Worm (Caenorhabditis elegans) whole organism, late embryonic: ENCODE measurements around the gene H25P19.1.

Experiments used
- F13H6.1 ChIP-seq: sonication (generic microtip); optimal IDR thresholded peaks from 2 replicates; lab custom pipeline; 2016; ENCODE audit warnings: missing genetic modification characterization, missing compliant biosample characterization
- K02D7.2 ChIP-seq: sonication (generic microtip); optimal IDR thresholded peaks from 2 replicates; lab custom pipeline; 2017; ENCODE audit warnings: mild to moderate bottlenecking, missing genetic modification characterization, missing compliant biosample characterization
- ama-1 ChIP-seq: fragments of 150-350 bp; optimal IDR thresholded peaks from 2 replicates; lab custom pipeline; 2014
- ceh-14 ChIP-seq: sonication (generic microtip); optimal IDR thresholded peaks from 2 replicates; lab custom pipeline; 2016; ENCODE audit warnings: missing genotype, missing genetic modification characterization, missing compliant biosample characterization
- ceh-18 ChIP-seq: sonication (generic microtip); optimal IDR thresholded peaks from 2 replicates; lab custom pipeline; 2016; ENCODE audit warnings: missing genetic modification characterization, missing compliant biosample characterization
- ceh-22 ChIP-seq: sonication (generic microtip); optimal IDR thresholded peaks from 2 replicates; lab custom pipeline; 2017; ENCODE audit warnings: missing biosample characterization, missing genetic modification characterization
- ceh-24 ChIP-seq: sonication (generic microtip); optimal IDR thresholded peaks from 2 replicates; lab custom pipeline; 2016; ENCODE audit warnings: mild to moderate bottlenecking, missing genetic modification characterization, missing compliant biosample characterization
- ceh-30 ChIP-seq: fragments of 150-350 bp; optimal IDR thresholded peaks from 2 replicates; lab custom pipeline; 2014; ENCODE audit warnings: missing biosample characterization, missing genetic modification characterization
- ceh-34 ChIP-seq: sonication (generic microtip); optimal IDR thresholded peaks from 2 replicates; lab custom pipeline; 2016; ENCODE audit warnings: mild to moderate bottlenecking, missing genetic modification characterization, missing compliant biosample characterization
- ceh-45 ChIP-seq: fragments of 200-800 bp; sonication (Bioruptor generic); IDR thresholded peaks from 2 replicates; pipeline ENCODE4 v1.3.6; 2022; ENCODE audit warnings: missing genetic modification reagents, missing genetic modification characterization, missing compliant biosample characterization
- ceh-48 ChIP-seq: sonication (generic microtip); optimal IDR thresholded peaks from 2 replicates; lab custom pipeline; 2016; ENCODE audit warnings: missing genetic modification characterization, inconsistent platforms, missing compliant biosample characterization
- ceh-6 ChIP-seq: fragments of 200-800 bp; sonication (Bioruptor generic); optimal IDR thresholded peaks from 2 replicates; lab custom pipeline; 2018; ENCODE audit warnings: mild to moderate bottlenecking, missing genetic modification characterization, missing compliant biosample characterization
- che-1 ChIP-seq: sonication (generic microtip); optimal IDR thresholded peaks from 2 replicates; lab custom pipeline; 2016; ENCODE audit warnings: mild to moderate bottlenecking, missing genetic modification characterization, missing compliant biosample characterization
- dmd-4 ChIP-seq: sonication (generic microtip); optimal IDR thresholded peaks from 2 replicates; lab custom pipeline; 2016; ENCODE audit warnings: borderline replicate concordance, missing genetic modification characterization, missing compliant biosample characterization
- dve-1 ChIP-seq: sonication (generic microtip); optimal IDR thresholded peaks from 2 replicates; lab custom pipeline; 2017; ENCODE audit warnings: antibody characterized with exemption, mild to moderate bottlenecking, missing genetic modification characterization, missing compliant biosample characterization
- elt-2 ChIP-seq: sonication (generic microtip); optimal IDR thresholded peaks from 2 replicates; lab custom pipeline; 2016; ENCODE audit warnings: missing genetic modification reagents, missing genetic modification characterization, missing compliant biosample characterization
- elt-4 ChIP-seq: sonication (generic microtip); optimal IDR thresholded peaks from 2 replicates; lab custom pipeline; 2016; ENCODE audit warnings: missing genetic modification characterization, missing compliant biosample characterization
- ets-4 ChIP-seq: sonication (generic microtip); optimal IDR thresholded peaks from 2 replicates; lab custom pipeline; 2016; ENCODE audit warnings: missing genetic modification characterization, missing compliant biosample characterization
- fax-1 ChIP-seq: sonication (generic microtip); optimal IDR thresholded peaks from 2 replicates; lab custom pipeline; 2016; ENCODE audit warnings: missing genotype, missing genetic modification characterization, missing compliant biosample characterization
- lim-6 ChIP-seq: sonication (generic microtip); optimal IDR thresholded peaks from 2 replicates; lab custom pipeline; 2016; ENCODE audit warnings: missing genetic modification characterization, missing compliant biosample characterization
- lin-11 ChIP-seq: fragments of 200-800 bp; sonication (Bioruptor generic); optimal IDR thresholded peaks from 2 replicates; lab custom pipeline; 2018; ENCODE audit warnings: mild to moderate bottlenecking, missing genetic modification characterization, missing compliant biosample characterization
- madf-2 ChIP-seq: sonication (generic microtip); optimal IDR thresholded peaks from 2 replicates; lab custom pipeline; 2017; ENCODE audit warnings: missing genetic modification characterization, missing compliant biosample characterization
- nhr-11 ChIP-seq: fragments of 150-350 bp; optimal IDR thresholded peaks from 2 replicates; lab custom pipeline; 2014; ENCODE audit warnings: missing biosample characterization, missing genetic modification characterization
- npax-4 ChIP-seq: sonication (generic microtip); optimal IDR thresholded peaks from 2 replicates; lab custom pipeline; 2016; ENCODE audit warnings: missing genetic modification characterization, missing compliant biosample characterization
- pag-3 ChIP-seq: sonication (generic microtip); optimal IDR thresholded peaks from 2 replicates; lab custom pipeline; 2016; ENCODE audit warnings: missing compliant biosample characterization, missing genetic modification characterization, borderline replicate concordance
- pat-9 ChIP-seq: fragments of 200-800 bp; sonication (Bioruptor generic); optimal IDR thresholded peaks from 2 replicates; lab custom pipeline; 2018; ENCODE audit warnings: mild to moderate bottlenecking, missing genetic modification characterization, moderate library complexity, missing compliant biosample characterization
- pha-2 ChIP-seq: sonication (generic microtip); optimal IDR thresholded peaks from 2 replicates; lab custom pipeline; 2017; ENCODE audit warnings: mild to moderate bottlenecking, missing genetic modification characterization, missing compliant biosample characterization
- pha-4 ChIP-seq: fragments of 150-350 bp; optimal IDR thresholded peaks from 2 replicates; lab custom pipeline; 2018; ENCODE audit warnings: missing biosample characterization, missing genetic modification reagents, missing genetic modification characterization
- pros-1 ChIP-seq: fragments of 150-350 bp; optimal IDR thresholded peaks from 2 replicates; lab custom pipeline; 2014; ENCODE audit warnings: missing biosample characterization, missing genetic modification reagents, missing genetic modification characterization
- rnt-1 ChIP-seq: sonication (generic microtip); optimal IDR thresholded peaks from 2 replicates; lab custom pipeline; 2016; ENCODE audit warnings: missing genetic modification characterization, missing compliant biosample characterization
- sox-4 ChIP-seq: sonication (generic microtip); optimal IDR thresholded peaks from 2 replicates; lab custom pipeline; 2017; ENCODE audit warnings: mild to moderate bottlenecking, missing genetic modification characterization, inconsistent platforms, missing compliant biosample characterization
- syd-9 ChIP-seq: sonication (generic microtip); optimal IDR thresholded peaks from 2 replicates; lab custom pipeline; 2016; ENCODE audit warnings: mild to moderate bottlenecking, missing genetic modification characterization, moderate library complexity, missing compliant biosample characterization
- tbx-7 ChIP-seq: sonication (generic microtip); optimal IDR thresholded peaks from 2 replicates; lab custom pipeline; 2016; ENCODE audit warnings: missing genotype, missing genetic modification characterization, missing compliant biosample characterization
- ttx-3 ChIP-seq: sonication (generic microtip); optimal IDR thresholded peaks from 2 replicates; lab custom pipeline; 2016; ENCODE audit warnings: missing genetic modification reagents, missing genetic modification characterization, missing compliant biosample characterization
- unc-3 ChIP-seq, 2 experiments: fragments of 200-800 bp in 1 of 2; sonication (Bioruptor generic) in 1 of 2; sonication (generic microtip) in 1 of 2; conservative IDR thresholded peaks in 1 of 2; optimal IDR thresholded peaks in 1 of 2; 2 replicates each; pipeline versions ENCODE4 v1.3.6 to Lab custom; 2016 to 2022; ENCODE audit warnings: missing compliant biosample characterization in 2 of 2, missing genetic modification characterization in 2 of 2, missing genetic modification reagents in 1 of 2
- unc-55 ChIP-seq: sonication (generic microtip); optimal IDR thresholded peaks from 2 replicates; lab custom pipeline; 2017; ENCODE audit warnings: missing biosample characterization, missing genetic modification reagents, missing genetic modification characterization
- unc-86 ChIP-seq: sonication (generic microtip); optimal IDR thresholded peaks from 2 replicates; lab custom pipeline; 2016; ENCODE audit warnings: missing genetic modification characterization, missing compliant biosample characterization
- zip-5 ChIP-seq: sonication (generic microtip); optimal IDR thresholded peaks from 2 replicates; lab custom pipeline; 2016; ENCODE audit warnings: missing genetic modification characterization, missing compliant biosample characterization

Gene H25P19.1

DNA sequence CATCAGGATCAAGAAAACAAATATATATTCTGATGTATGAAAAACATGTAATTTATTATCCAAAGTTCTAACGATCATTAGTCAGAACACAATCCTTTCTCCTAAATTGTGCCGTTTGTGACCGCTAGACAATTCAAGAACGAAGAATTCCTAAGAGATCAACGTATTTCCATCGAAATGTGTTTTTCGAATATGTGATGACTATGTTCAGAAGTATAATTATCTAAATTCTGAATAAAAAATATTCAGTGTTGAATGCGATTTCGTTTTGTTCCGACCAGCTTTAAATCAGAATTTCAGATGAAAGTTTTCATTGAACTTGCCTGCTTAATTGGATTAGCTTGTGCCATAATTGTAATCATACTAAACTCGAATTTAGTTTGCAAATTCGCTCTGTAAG lies 14.8 kb downstream of the H25P19.1 start, which contains the start of gene srbc-37:
Gene srbc-37 (plus strand): TSS at position 301 of the 400 bp plus-strand sequence.
- TF ChIP-seq fax-1 (no peak), K02D7.2 (tag; lab: Kevin White, UChicago) (no peak), F13H6.1 (tag; lab: Kevin White, UChicago) (no peak)
- TF ChIP-seq, all 69 proteins: peak for 0

DNA sequence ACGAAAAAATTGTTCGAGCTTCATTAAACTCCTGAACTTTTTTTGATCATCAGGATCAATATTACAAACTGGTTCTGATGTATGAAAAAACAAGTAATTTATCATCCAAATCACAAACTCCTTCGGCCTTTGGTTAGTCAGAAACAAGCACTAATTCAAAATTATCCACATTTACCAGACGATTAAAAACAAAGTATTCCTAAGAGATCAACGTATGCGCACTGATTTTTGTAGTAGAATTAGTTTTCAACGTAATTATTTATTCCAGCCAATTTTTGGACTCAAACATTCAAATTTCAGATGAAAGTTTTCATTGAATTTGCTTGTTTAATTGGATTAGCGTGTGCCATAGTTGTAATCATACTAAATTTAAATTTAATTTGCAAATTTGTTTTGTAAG lies 19.4 kb downstream of the H25P19.1 start, which contains the start of gene srbc-38:
Gene srbc-38 (plus strand): TSS at position 301 of the 400 bp plus-strand sequence.
- no peak for TF ChIP-seq syd-9
- TF ChIP-seq ceh-34 = no peak
- TF ChIP-seq nhr-11 (tag; lab: Kevin White, UChicago) = no peak
- no peak for TF ChIP-seq unc-3 (GFP tag; conservative IDR thresholded peaks at IDR 0.05; lab: Robert Waterston, UW)
- no peak for TF ChIP-seq unc-3 (tag; optimal IDR thresholded peaks at IDR 0.05; lab: Kevin White, UChicago)
- no peak for TF ChIP-seq ets-4
- no peak for TF ChIP-seq che-1 (tag; lab: Kevin White, UChicago)
- TF ChIP-seq pag-3 (tag; lab: Kevin White, UChicago) = no peak

DNA sequence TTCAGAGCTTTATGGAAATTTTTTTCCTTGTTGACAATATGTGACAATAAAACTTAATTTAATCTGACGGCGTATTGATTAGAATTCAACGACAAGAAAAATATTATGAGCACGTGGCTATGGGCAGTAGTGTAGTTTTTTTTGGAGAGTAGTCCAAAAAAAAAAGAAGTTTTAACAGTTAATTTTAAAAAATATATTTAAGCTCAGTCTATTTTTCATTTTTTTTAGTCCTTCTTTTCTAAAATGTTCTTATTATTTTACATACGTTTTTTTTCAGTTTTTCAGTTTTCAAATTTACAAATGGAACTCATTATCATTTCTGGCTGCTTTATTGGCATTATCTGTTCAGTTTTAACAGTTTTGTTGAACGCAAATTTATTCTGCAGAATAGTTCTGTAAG lies 21.3 kb downstream of the H25P19.1 start, which contains the start of gene srbc-39:
Gene srbc-39 (plus strand): TSS at position 301 of the 400 bp plus-strand sequence.
- TF ChIP-seq madf-2 (tag; lab: Kevin White, UChicago) (no peak), dve-1 (no peak), npax-4 (no peak), ceh-48 (tag; lab: Kevin White, UChicago) (no peak), unc-55 (GFP tag; lab: Kevin White, UChicago) (no peak), ama-1 (no peak), elt-2 (tag; lab: Kevin White, UChicago) (no peak), dmd-4 (tag; lab: Kevin White, UChicago) (no peak), pha-2 (no peak), unc-86 (no peak), ets-4 (no peak)
- TF ChIP-seq, all 69 proteins: peak for 0

DNA sequence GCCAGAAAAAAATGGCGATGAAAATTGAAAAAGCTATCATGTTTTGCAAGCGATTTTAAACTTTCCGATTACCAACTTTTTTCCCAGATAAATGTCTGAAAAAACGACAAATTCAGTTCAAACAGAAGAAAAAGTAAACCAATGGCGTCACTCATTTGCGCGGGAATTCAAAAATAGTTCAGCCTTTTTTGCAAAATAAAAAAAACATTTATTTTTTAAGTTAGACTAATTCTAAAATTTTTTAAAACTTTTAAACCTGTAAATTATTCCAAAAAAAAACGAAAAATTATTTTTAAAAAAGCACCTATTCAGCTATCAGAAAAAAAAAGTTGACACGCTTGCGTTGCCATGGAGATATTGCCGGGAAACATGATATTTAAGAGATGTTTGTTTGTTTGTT lies 25.4 kb downstream of the H25P19.1 start, which contains the start of gene cyp-33C11:
Gene cyp-33C11 (minus strand): TSS at position 101 of the 400 bp plus-strand sequence.
- TF ChIP-seq rnt-1 (tag; lab: Kevin White, UChicago) = no peak
- no peak for TF ChIP-seq ama-1
- no peak for TF ChIP-seq pha-4
- TF ChIP-seq ceh-30 (tag; lab: Kevin White, UChicago) = no peak

DNA sequence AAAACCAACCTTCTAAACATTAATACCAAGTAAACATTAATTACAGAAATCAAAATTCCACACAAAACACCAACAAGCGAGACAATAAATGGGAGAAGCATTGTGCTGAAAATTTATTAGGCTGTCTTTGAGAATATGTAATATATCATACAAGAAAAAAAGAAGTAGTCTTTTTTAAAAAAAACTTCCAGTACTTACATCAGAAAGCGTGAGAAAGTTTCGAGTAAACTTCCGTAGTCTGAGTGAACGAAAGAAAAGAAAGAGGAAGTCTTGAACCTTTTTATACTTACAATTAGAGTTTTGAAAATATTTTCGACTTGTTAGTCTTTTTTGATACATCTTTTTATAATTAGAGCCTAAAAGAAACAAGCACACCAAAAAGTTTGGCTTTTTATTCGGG lies 32.2 kb downstream of the H25P19.1 start, which contains the start of gene srbc-40:
Gene srbc-40 (minus strand): TSS at position 101 of the 400 bp plus-strand sequence.
- TF ChIP-seq ceh-22 (no peak), unc-55 (GFP tag; lab: Kevin White, UChicago) (no peak), rnt-1 (tag; lab: Kevin White, UChicago) (no peak), pros-1 (tag; lab: Kevin White, UChicago) (no peak), ceh-18 (tag; lab: Kevin White, UChicago) (no peak), sox-4 (tag; lab: Kevin White, UChicago) (no peak)

DNA sequence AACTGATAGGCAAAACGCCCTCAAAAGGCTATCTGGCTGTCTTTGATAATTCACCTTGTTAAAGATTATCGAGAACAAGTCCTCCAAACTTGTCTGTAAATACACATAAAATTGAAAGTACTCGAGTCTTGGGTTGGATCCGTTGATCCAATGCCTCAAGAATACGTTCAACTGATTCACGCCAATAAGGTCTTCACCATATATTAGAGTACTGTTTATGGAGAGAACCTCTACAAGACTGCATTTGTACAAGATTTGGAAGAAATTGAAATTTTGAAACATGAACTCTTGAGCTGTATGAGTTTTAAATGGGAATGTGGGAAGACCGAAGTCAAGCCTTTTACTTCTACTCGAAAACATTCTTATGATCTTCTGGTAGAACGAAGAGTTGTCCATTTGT lies 35.4 kb downstream of the H25P19.1 start:
- no peak for TF ChIP-seq pha-2
- no peak for TF ChIP-seq sox-4 (tag; lab: Kevin White, UChicago)
- TF ChIP-seq ceh-45 (GFP tag; lab: Robert Waterston, UW) = no peak
- TF ChIP-seq lin-11 (tag; lab: Kevin White, UChicago) = no peak
- TF ChIP-seq madf-2 (tag; lab: Kevin White, UChicago) = no peak
- TF ChIP-seq elt-4 (tag; lab: Kevin White, UChicago) = no peak
- TF ChIP-seq ceh-6 (GFP tag; lab: Kevin White, UChicago) = no peak
- no peak for TF ChIP-seq zip-5
- TF ChIP-seq ceh-24 (tag; lab: Kevin White, UChicago) = no peak
- no peak for TF ChIP-seq tbx-7 (tag; lab: Kevin White, UChicago)
- TF ChIP-seq pat-9 (tag; lab: Kevin White, UChicago) = no peak
- TF ChIP-seq ttx-3 (tag; lab: Kevin White, UChicago) = no peak
- no peak for TF ChIP-seq ceh-14 (tag; lab: Kevin White, UChicago)
- TF ChIP-seq lim-6 (tag; lab: Kevin White, UChicago) = no peak
- TF ChIP-seq, all 69 proteins: peak for 0
